Fruit fly (Drosophila melanogaster) whole organism, embryonic: Measurements from ENCODE around the gene Pgm1.

Experiments used
- ATbp ChIP-seq: fragments of 200-800 bp; sonication (Bioruptor generic); optimal IDR thresholded peaks from 2 replicates; lab custom pipeline; 2017; ENCODE audit warnings: missing biosample characterization, mild to moderate bottlenecking, missing genetic modification characterization, missing genetic modification reagents
- Atf3 ChIP-seq: fragments of 200-800 bp; sonication (Bioruptor generic); optimal IDR thresholded peaks from 3 replicates; lab custom pipeline; 2016; ENCODE audit warnings: missing biosample characterization, missing genetic modification characterization
- Awh ChIP-seq: fragments of 200-800 bp; sonication (Bioruptor generic); IDR thresholded peaks from 2 replicates; pipeline ENCODE4, ENCODE4 v1.3.6; 2022; ENCODE audit warnings: missing biosample characterization, missing genetic modification characterization
- B-H1 ChIP-seq: fragments of 200-800 bp; sonication (Bioruptor generic); IDR thresholded peaks from 3 replicates; pipeline ENCODE4 v1.3.6; 2022; ENCODE audit warnings: missing biosample characterization, missing genetic modification characterization
- CG1024 ChIP-seq: fragments of 200-800 bp; sonication (Bioruptor generic); IDR thresholded peaks from 2 replicates; pipeline ENCODE4 v1.3.6; 2022; ENCODE audit warnings: missing biosample characterization, missing genetic modification characterization
- CG11398 ChIP-seq: fragments of 200-800 bp; sonication (Bioruptor generic); optimal IDR thresholded peaks from 2 replicates; lab custom pipeline; 2016; ENCODE audit warnings: missing biosample characterization, missing genetic modification characterization
- CG11456 ChIP-seq: fragments of 200-800 bp; sonication (Bioruptor generic); IDR thresholded peaks from 3 replicates; pipeline ENCODE4 v1.3.6; 2022; ENCODE audit warnings: missing biosample characterization, missing genetic modification characterization
- CG1529 ChIP-seq: fragments of 200-800 bp; sonication (Bioruptor generic); optimal IDR thresholded peaks from 3 replicates; lab custom pipeline; 2018; ENCODE audit warnings: missing biosample characterization, missing genetic modification characterization
- CG15479 ChIP-seq: fragments of 200-800 bp; sonication (Bioruptor generic); optimal IDR thresholded peaks from 3 replicates; lab custom pipeline; 2019; ENCODE audit warnings: missing biosample characterization, mild to moderate bottlenecking, missing genetic modification characterization, moderate library complexity
- CG16813 ChIP-seq: fragments of 200-800 bp; sonication (Bioruptor generic); IDR thresholded peaks from 3 replicates; pipeline ENCODE4 v1.3.6; 2022; ENCODE audit warnings: missing biosample characterization, missing genetic modification characterization; ENCODE audit not compliant: partially characterized antibody
- CG16863 ChIP-seq: fragments of 200-800 bp; sonication (Bioruptor generic); optimal IDR thresholded peaks from 3 replicates; lab custom pipeline; 2016; ENCODE audit warnings: missing biosample characterization, missing genetic modification characterization
- CG1792 ChIP-seq: fragments of 200-800 bp; sonication (Bioruptor generic); optimal IDR thresholded peaks from 2 replicates; lab custom pipeline; 2016; ENCODE audit warnings: missing biosample characterization, missing genetic modification characterization
- CG18262 ChIP-seq: fragments of 200-800 bp; optimal IDR thresholded peaks from 3 replicates; lab custom pipeline; 2019; ENCODE audit warnings: missing biosample characterization, mild to moderate bottlenecking, missing genetic modification characterization, moderate library complexity
- CG32772 ChIP-seq: fragments of 200-800 bp; sonication (Bioruptor generic); IDR thresholded peaks from 2 replicates; pipeline ENCODE4 v1.3.6; 2022; ENCODE audit warnings: missing biosample characterization, missing genetic modification characterization
- CG3281 ChIP-seq: fragments of 200-800 bp; sonication (Bioruptor generic); optimal IDR thresholded peaks from 3 replicates; lab custom pipeline; 2017; ENCODE audit warnings: missing biosample characterization, mild to moderate bottlenecking, missing genetic modification characterization
- CG4424 ChIP-seq: fragments of 200-800 bp; sonication (Bioruptor generic); optimal IDR thresholded peaks from 3 replicates; lab custom pipeline; 2016; ENCODE audit warnings: missing biosample characterization, missing genetic modification characterization
- CG6254 ChIP-seq: fragments of 200-800 bp; sonication (Bioruptor generic); optimal IDR thresholded peaks from 3 replicates; lab custom pipeline; 2017; ENCODE audit warnings: mild to moderate bottlenecking, missing biosample characterization, missing genetic modification reagents, missing genetic modification characterization
- CG6791 ChIP-seq: fragments of 200-800 bp; sonication (Bioruptor generic); IDR thresholded peaks from 3 replicates; pipeline ENCODE4 v1.3.6; 2022; ENCODE audit warnings: missing biosample characterization, missing genetic modification characterization; ENCODE audit not compliant: partially characterized antibody
- CG6854 ChIP-seq: fragments of 200-800 bp; sonication (Bioruptor generic); optimal IDR thresholded peaks from 3 replicates; lab custom pipeline; 2017; ENCODE audit warnings: missing biosample characterization, mild to moderate bottlenecking, missing genetic modification characterization
- CG7556 ChIP-seq: fragments of 200-800 bp; sonication (Bioruptor generic); optimal IDR thresholded peaks from 2 replicates; lab custom pipeline; 2017; ENCODE audit warnings: missing biosample characterization, mild to moderate bottlenecking, missing genetic modification characterization
- CG7786 ChIP-seq: fragments of 200-800 bp; sonication (Bioruptor generic); optimal IDR thresholded peaks from 2 replicates; lab custom pipeline; 2016; ENCODE audit warnings: missing biosample characterization, missing genetic modification characterization
- CG8290 ChIP-seq, 3 experiments: fragments of 200-800 bp; sonication (Bioruptor generic); optimal IDR thresholded peaks; 2 replicates each; lab custom pipeline; 2016 to 2019; ENCODE audit warnings: missing biosample characterization in 3 of 3, missing genetic modification characterization in 3 of 3, mild to moderate bottlenecking in 2 of 3, moderate library complexity in 1 of 3
- CG9437 ChIP-seq: fragments of 200-800 bp; sonication (Bioruptor generic); optimal IDR thresholded peaks from 2 replicates; lab custom pipeline; 2018; ENCODE audit warnings: missing biosample characterization, mild to moderate bottlenecking, missing genetic modification characterization
- CG9932 ChIP-seq: fragments of 200-800 bp; sonication (Bioruptor generic); IDR thresholded peaks from 2 replicates; pipeline ENCODE4 v1.3.6; 2022; ENCODE audit warnings: missing biosample characterization, missing genetic modification characterization
- Camta ChIP-seq: fragments of 200-800 bp; sonication (Bioruptor generic); optimal IDR thresholded peaks from 2 replicates; lab custom pipeline; 2016; ENCODE audit warnings: missing biosample characterization, missing genetic modification characterization
- Dek ChIP-seq: fragments of 200-800 bp; sonication (Bioruptor generic); optimal IDR thresholded peaks from 3 replicates; lab custom pipeline; 2019; ENCODE audit warnings: missing biosample characterization, mild to moderate bottlenecking, missing genetic modification characterization, moderate library complexity
- Dip2 ChIP-seq: fragments of 200-800 bp; sonication (Bioruptor generic); IDR thresholded peaks from 2 replicates; pipeline ENCODE4 v1.3.6; 2022; ENCODE audit warnings: missing biosample characterization, missing genetic modification characterization
- Gsc ChIP-seq: fragments of 200-800 bp; sonication (Bioruptor generic); IDR thresholded peaks from 2 replicates; pipeline ENCODE4 v1.3.6; 2022; ENCODE audit warnings: missing biosample characterization, missing genetic modification characterization
- H15 ChIP-seq: fragments of 200-800 bp; sonication (Bioruptor generic); IDR thresholded peaks from 3 replicates; pipeline ENCODE4 v1.3.6; 2022; ENCODE audit warnings: missing biosample characterization, missing genetic modification characterization
- HLH3B ChIP-seq: fragments of 200-800 bp; sonication (Bioruptor generic); IDR thresholded peaks from 2 replicates; pipeline ENCODE4 v1.3.6; 2022; ENCODE audit warnings: missing biosample characterization, missing genetic modification characterization
- HmgZ ChIP-seq: fragments of 200-800 bp; sonication (Bioruptor generic); optimal IDR thresholded peaks from 2 replicates; lab custom pipeline; 2018; ENCODE audit warnings: missing biosample characterization, mild to moderate bottlenecking, missing genetic modification characterization
- Med ChIP-seq: fragments of 200-800 bp; sonication (Bioruptor generic); peaks from one replicate; lab custom pipeline; 2016; ENCODE audit warnings: missing biosample characterization, missing genetic modification characterization, mild to moderate bottlenecking, inconsistent platforms, moderate library complexity
- Mrtf ChIP-seq: fragments of 200-800 bp; sonication (Bioruptor generic); IDR thresholded peaks from 3 replicates; pipeline ENCODE4 v1.3.6; 2022; ENCODE audit warnings: missing biosample characterization, missing genetic modification characterization
- TFAM ChIP-seq: fragments of 200-800 bp; sonication (Bioruptor generic); optimal IDR thresholded peaks from 2 replicates; lab custom pipeline; 2017; ENCODE audit warnings: missing biosample characterization, missing genetic modification characterization, inconsistent platforms
- bbx ChIP-seq: fragments of 200-800 bp; sonication (Bioruptor generic); IDR thresholded peaks from 2 replicates; pipeline ENCODE4 v1.3.6; 2022; ENCODE audit warnings: missing biosample characterization, missing genetic modification characterization; ENCODE audit not compliant: partially characterized antibody
- cad ChIP-seq: fragments of >200 bp; optimal IDR thresholded peaks from 2 replicates; lab custom pipeline; 2017; ENCODE audit warnings: missing biosample characterization, missing genetic modification characterization
- crol ChIP-seq: fragments of 200-800 bp; sonication (Bioruptor generic); IDR thresholded peaks from 2 replicates; pipeline ENCODE4 v1.3.6; 2022; ENCODE audit warnings: missing biosample characterization, missing genetic modification characterization
- dysf ChIP-seq: fragments of 200-800 bp; sonication (Bioruptor generic); IDR thresholded peaks from 3 replicates; pipeline ENCODE4 v1.3.6; 2022; ENCODE audit warnings: missing biosample characterization, missing genetic modification characterization
- gcm ChIP-seq: fragments of 200-800 bp; sonication (Bioruptor generic); optimal IDR thresholded peaks from 2 replicates; lab custom pipeline; 2019; ENCODE audit warnings: missing biosample characterization, mild to moderate bottlenecking, missing genetic modification characterization, moderate library complexity
- jigr1 ChIP-seq: fragments of 200-800 bp; sonication (Bioruptor generic); IDR thresholded peaks from 3 replicates; pipeline ENCODE4 v1.3.6; 2022; ENCODE audit warnings: missing biosample characterization, missing genetic modification characterization
- klu ChIP-seq: fragments of 200-800 bp; sonication (Bioruptor generic); IDR thresholded peaks from 2 replicates; pipeline ENCODE4 v1.3.6; 2022; ENCODE audit warnings: missing biosample characterization, missing genetic modification characterization
- knrl ChIP-seq: fragments of 200-800 bp; sonication (Bioruptor generic); IDR thresholded peaks from 3 replicates; pipeline ENCODE4 v1.3.6; 2022; ENCODE audit warnings: missing biosample characterization, missing genetic modification characterization; ENCODE audit not compliant: partially characterized antibody
- lov ChIP-seq, 2 experiments: fragments of 200-800 bp in 1 of 2; fragments of >200 bp in 1 of 2; sonication (Bioruptor generic) in 1 of 2; IDR thresholded peaks in 1 of 2; optimal IDR thresholded peaks in 1 of 2; 2 replicates in 1 of 2; 3 replicates in 1 of 2; pipeline versions ENCODE4 v1.3.6 to Lab custom; 2017 to 2022; ENCODE audit warnings: missing biosample characterization in 1 of 2, missing genetic modification characterization in 1 of 2
- rib ChIP-seq: fragments of 200-800 bp; sonication (Bioruptor generic); IDR thresholded peaks from 2 replicates; pipeline ENCODE4 v1.3.6; 2022; ENCODE audit warnings: missing biosample characterization, missing genetic modification characterization
- scrt ChIP-seq: fragments of 200-800 bp; sonication (Bioruptor generic); optimal IDR thresholded peaks from 2 replicates; lab custom pipeline; 2018; ENCODE audit warnings: missing biosample characterization, mild to moderate bottlenecking, missing genetic modification characterization, moderate library complexity
- sens-2 ChIP-seq: fragments of 200-800 bp; sonication (Bioruptor generic); IDR thresholded peaks from 2 replicates; pipeline ENCODE4 v1.3.6; 2022; ENCODE audit warnings: missing biosample characterization, missing genetic modification characterization
- sim ChIP-seq: fragments of 200-800 bp; sonication (Bioruptor generic); IDR thresholded peaks from 2 replicates; pipeline ENCODE4 v1.3.6; 2022; ENCODE audit warnings: missing biosample characterization, missing genetic modification characterization
- tin ChIP-seq: fragments of 200-800 bp; sonication (Bioruptor generic); optimal IDR thresholded peaks from 3 replicates; lab custom pipeline; 2016; ENCODE audit warnings: missing biosample characterization, missing genetic modification characterization
- tup ChIP-seq: fragments of 200-800 bp; sonication (Bioruptor generic); optimal IDR thresholded peaks from 2 replicates; lab custom pipeline; 2016; ENCODE audit warnings: missing biosample characterization, mild to moderate bottlenecking, missing genetic modification characterization, moderate library complexity
- wor ChIP-seq: fragments of 200-800 bp; sonication (Bioruptor generic); IDR thresholded peaks from 2 replicates; pipeline ENCODE4 v1.3.6; 2022; ENCODE audit warnings: missing biosample characterization, missing genetic modification characterization

The Pgm1 gene

dm6 chr3L:16168503-16169189 lies 40.3 kb upstream of the Pgm1 start (continued):
- TF ChIP-seq CG6854 (GFP tag; lab: Kevin White, UChicago) (no peak), CG1024 (no peak), CG6791 (GFP tag; lab: Robert Waterston, UW) (no peak), CG11456 (GFP tag; lab: Robert Waterston, UW) (0 out of 3 replicates have a peak, but pooled peaks have one; percentile 25), klu (GFP tag; lab: Robert Waterston, UW) (no peak), TFAM (no peak), wor (no peak), bbx (no peak), CG8290 (GFP tag; optimal IDR thresholded peaks at IDR 0.05; lab: Kevin White, UChicago) (no peak), CG8290 (tag; optimal IDR thresholded peaks at IDR 0.05; lab: Kevin White, UChicago) (no peak), CG7556 (GFP tag; lab: Kevin White, UChicago) (no peak), jigr1 (GFP tag; lab: Robert Waterston, UW) (no peak), cad (GFP tag; lab: Kevin White, UChicago) (no peak), dysf (GFP tag; lab: Robert Waterston, UW) (no peak), HLH3B (no peak), CG9932 (GFP tag; lab: Robert Waterston, UW) (no peak), CG9437 (GFP tag; lab: Kevin White, UChicago) (no peak), crol (GFP tag; lab: Robert Waterston, UW) (no peak), Atf3 (GFP tag; lab: Kevin White, UChicago) (no peak), Mrtf (no peak), CG32772 (no peak), CG1792 (GFP tag; lab: Kevin White, UChicago) (no peak), CG4424 (GFP tag; lab: Kevin White, UChicago) (no peak), B-H1 (GFP tag; lab: Robert Waterston, UW) (no peak), Dek (tag; lab: Kevin White, UChicago) (no peak), CG15479 (GFP tag; lab: Kevin White, UChicago) (no peak), Camta (GFP tag; lab: Kevin White, UChicago) (no peak), knrl (GFP tag; lab: Robert Waterston, UW) (no peak), Gsc (no peak), CG3281 (GFP tag; lab: Kevin White, UChicago) (no peak), CG1529 (GFP tag; lab: Kevin White, UChicago) (no peak), sim (no peak), CG16813 (GFP tag; lab: Robert Waterston, UW) (no peak), ATbp (peak; percentile 1), CG7786 (GFP tag; lab: Kevin White, UChicago) (no peak), lov (optimal IDR thresholded peaks at IDR 0.05; lab: Kevin White, UChicago) (no peak), lov (GFP tag; IDR thresholded peaks at IDR 0.05; lab: Robert Waterston, UW) (no peak), rib (GFP tag; lab: Robert Waterston, UW) (no peak), Med (GFP tag; lab: Kevin White, UChicago) (peak; percentile 50), Dip2 (GFP tag; lab: Robert Waterston, UW) (no peak), HmgZ (tag; lab: Kevin White, UChicago) (no peak), Awh (no peak), CG16863 (GFP tag; lab: Kevin White, UChicago) (no peak), tup (GFP tag; lab: Kevin White, UChicago) (no peak), scrt (GFP tag; lab: Kevin White, UChicago) (no peak), CG18262 (peak; percentile 27), gcm (no peak), CG6254 (GFP tag; lab: Kevin White, UChicago) (no peak), H15 (GFP tag; lab: Robert Waterston, UW) (no peak), tin (GFP tag; lab: Kevin White, UChicago) (no peak), sens-2 (no peak), CG11398 (GFP tag; lab: Kevin White, UChicago) (no peak)
